Worm (Caenorhabditis elegans) whole organism, L1 larva: Measurements from ENCODE around the gene F14B8.6.

ENCODE experiments used
- aha-1 ChIP-seq: fragments of 150-350 bp; optimal IDR thresholded peaks from 2 replicates; lab custom pipeline; 2014; ENCODE audit warnings: missing biosample characterization, missing genetic modification characterization
- aly-2 ChIP-seq: fragments of 150-350 bp; optimal IDR thresholded peaks from 2 replicates; lab custom pipeline; 2014; ENCODE audit warnings: missing biosample characterization, missing genetic modification characterization
- blmp-1 ChIP-seq: fragments of 150-350 bp; optimal IDR thresholded peaks from 2 replicates; lab custom pipeline; 2014; ENCODE audit warnings: missing biosample characterization, missing genetic modification characterization
- ceh-63 ChIP-seq: fragments of 200-800 bp; sonication (Bioruptor generic); optimal IDR thresholded peaks from 2 replicates; lab custom pipeline; 2018; ENCODE audit warnings: mild to moderate bottlenecking, missing genetic modification characterization, missing compliant biosample characterization
- ceh-82 ChIP-seq, 3 experiments: fragments of 150-350 bp in 1 of 3; sonication (generic microtip) in 2 of 3; optimal IDR thresholded peaks; 2 replicates each; lab custom pipeline; 2014 to 2017; ENCODE audit warnings: missing biosample characterization in 3 of 3, missing genetic modification characterization in 3 of 3
- dpl-1 ChIP-seq, 3 experiments: fragments of 150-350 bp in 2 of 3; sonication (generic microtip) in 1 of 3; optimal IDR thresholded peaks; 2 replicates each; lab custom pipeline; 2014 to 2017; ENCODE audit warnings: missing biosample characterization in 3 of 3, missing genetic modification characterization in 3 of 3, missing genetic modification reagents in 3 of 3
- efl-1 ChIP-seq, 4 experiments: fragments of 150-350 bp; optimal IDR thresholded peaks in 3 of 4; peaks in 1 of 4; 1 replicate in 1 of 4; 2 replicates in 3 of 4; lab custom pipeline; 2014; ENCODE audit warnings: missing biosample characterization in 2 of 4, missing genetic modification characterization in 2 of 4, missing genetic modification reagents in 2 of 4
- egl-13 ChIP-seq: sonication (generic microtip); optimal IDR thresholded peaks from 2 replicates; lab custom pipeline; 2016; ENCODE audit warnings: missing genotype, missing genetic modification reagents, missing genetic modification characterization, missing compliant biosample characterization
- elt-3 ChIP-seq, 6 experiments: fragments of 150-350 bp in 1 of 6; sonication (generic microtip); optimal IDR thresholded peaks; 2 replicates each; lab custom pipeline; 2017 to 2018; ENCODE audit warnings: missing biosample characterization in 6 of 6, missing genetic modification characterization in 6 of 6, inconsistent platforms in 1 of 6
- ets-5 ChIP-seq: fragments of 200-800 bp; sonication (Bioruptor generic); IDR thresholded peaks from 2 replicates; pipeline ENCODE4 v1.3.6; 2022; ENCODE audit warnings: missing genetic modification characterization, missing compliant biosample characterization
- fkh-10 ChIP-seq: sonication (generic microtip); optimal IDR thresholded peaks from 2 replicates; lab custom pipeline; 2017; ENCODE audit warnings: missing biosample characterization, missing genetic modification reagents, missing genetic modification characterization
- grh-1 ChIP-seq: fragments of 200-800 bp; sonication (Bioruptor generic); IDR thresholded peaks from 2 replicates; pipeline ENCODE4 v1.3.6; 2022; ENCODE audit warnings: missing genetic modification reagents, missing genetic modification characterization, missing compliant biosample characterization
- hlh-17 ChIP-seq: fragments of 200-800 bp; sonication (Bioruptor generic); optimal IDR thresholded peaks from 2 replicates; lab custom pipeline; 2018; ENCODE audit warnings: missing genetic modification characterization, mild to moderate bottlenecking, missing compliant biosample characterization, moderate library complexity, borderline replicate concordance
- hpl-2 ChIP-seq: fragments of 150-350 bp; optimal IDR thresholded peaks from 2 replicates; lab custom pipeline; 2014; ENCODE audit warnings: missing biosample characterization, missing genetic modification reagents, missing genetic modification characterization
- irx-1 ChIP-seq: sonication (generic microtip); optimal IDR thresholded peaks from 2 replicates; lab custom pipeline; 2016; ENCODE audit warnings: missing genetic modification characterization, missing compliant biosample characterization
- isw-1 ChIP-seq: fragments of 200-800 bp; sonication (Bioruptor generic); IDR thresholded peaks from 2 replicates; pipeline ENCODE4 v1.3.6; 2022; ENCODE audit warnings: missing genetic modification characterization, missing compliant biosample characterization
- lin-14 ChIP-seq: fragments of 200-800 bp; sonication (Bioruptor generic); optimal IDR thresholded peaks from 2 replicates; lab custom pipeline; 2018; ENCODE audit warnings: mild to moderate bottlenecking, missing genetic modification characterization, moderate library complexity, missing compliant biosample characterization
- lin-15B ChIP-seq: fragments of 150-350 bp; sonication (generic microtip); optimal IDR thresholded peaks from 3 replicates; lab custom pipeline; 2014; ENCODE audit warnings: missing biosample characterization, missing genetic modification characterization
- lin-39 ChIP-seq: fragments of 150-350 bp; optimal IDR thresholded peaks from 2 replicates; lab custom pipeline; 2014; ENCODE audit warnings: missing biosample characterization, missing genetic modification reagents, missing genetic modification characterization
- mep-1 ChIP-seq: fragments of 150-350 bp; optimal IDR thresholded peaks from 2 replicates; lab custom pipeline; 2014; ENCODE audit warnings: missing biosample characterization, missing genetic modification characterization
- nhr-11 ChIP-seq: fragments of 150-350 bp; optimal IDR thresholded peaks from 2 replicates; lab custom pipeline; 2014; ENCODE audit warnings: missing biosample characterization, missing genetic modification characterization
- nhr-19 ChIP-seq: fragments of 200-800 bp; sonication (Bioruptor generic); conservative IDR thresholded peaks from 2 replicates; pipeline ENCODE4 v1.3.6; 2022; ENCODE audit warnings: missing genetic modification characterization, missing compliant biosample characterization
- nhr-20 ChIP-seq: sonication (generic microtip); optimal IDR thresholded peaks from 2 replicates; lab custom pipeline; 2016; ENCODE audit warnings: mild to moderate bottlenecking, missing genetic modification characterization, missing compliant biosample characterization
- nhr-71 ChIP-seq: sonication (generic microtip); optimal IDR thresholded peaks from 2 replicates; lab custom pipeline; 2016; ENCODE audit warnings: mild to moderate bottlenecking, missing genetic modification characterization, moderate library complexity, missing compliant biosample characterization
- nhr-76 ChIP-seq: sonication (generic microtip); optimal IDR thresholded peaks from 2 replicates; lab custom pipeline; 2017; ENCODE audit warnings: missing biosample characterization, missing genetic modification characterization
- nhr-85 ChIP-seq: sonication (generic microtip); peaks from one replicate; lab custom pipeline; 2016; ENCODE audit warnings: missing genetic modification characterization, inconsistent platforms, missing compliant biosample characterization
- nhr-90 ChIP-seq: sonication (generic microtip); optimal IDR thresholded peaks from 2 replicates; lab custom pipeline; 2016; ENCODE audit warnings: mild to moderate bottlenecking, missing genetic modification characterization, missing compliant biosample characterization; ENCODE audit not compliant: poor library complexity
- pag-3 ChIP-seq: sonication (generic microtip); optimal IDR thresholded peaks from 2 replicates; lab custom pipeline; 2017; ENCODE audit warnings: missing genetic modification characterization, mild to moderate bottlenecking, missing compliant biosample characterization, antibody characterized with exemption, borderline replicate concordance; ENCODE audit not compliant: insufficient read depth
- pax-3 ChIP-seq: fragments of 200-800 bp; sonication (Bioruptor generic); optimal IDR thresholded peaks from 2 replicates; lab custom pipeline; 2018; ENCODE audit warnings: mild to moderate bottlenecking, missing genetic modification characterization, moderate library complexity, missing compliant biosample characterization
- skn-1 ChIP-seq: fragments of 150-350 bp; optimal IDR thresholded peaks from 2 replicates; lab custom pipeline; 2014; ENCODE audit warnings: missing biosample characterization, missing genetic modification characterization
- sptf-1 ChIP-seq: fragments of 150-350 bp; optimal IDR thresholded peaks from 2 replicates; lab custom pipeline; 2014; ENCODE audit warnings: missing biosample characterization, missing genetic modification characterization
- unc-98 ChIP-seq: fragments of 200-800 bp; sonication (Bioruptor generic); IDR thresholded peaks from 2 replicates; pipeline ENCODE4 v1.3.6; 2022; ENCODE audit warnings: missing genetic modification characterization, missing compliant biosample characterization
- ztf-11 ChIP-seq, 2 experiments: sonication (generic microtip); optimal IDR thresholded peaks; 2 replicates each; lab custom pipeline; 2016 to 2017; ENCODE audit warnings: missing genetic modification characterization in 2 of 2, missing biosample characterization in 1 of 2, missing compliant biosample characterization in 1 of 2

F14B8.6 gene

DNA sequence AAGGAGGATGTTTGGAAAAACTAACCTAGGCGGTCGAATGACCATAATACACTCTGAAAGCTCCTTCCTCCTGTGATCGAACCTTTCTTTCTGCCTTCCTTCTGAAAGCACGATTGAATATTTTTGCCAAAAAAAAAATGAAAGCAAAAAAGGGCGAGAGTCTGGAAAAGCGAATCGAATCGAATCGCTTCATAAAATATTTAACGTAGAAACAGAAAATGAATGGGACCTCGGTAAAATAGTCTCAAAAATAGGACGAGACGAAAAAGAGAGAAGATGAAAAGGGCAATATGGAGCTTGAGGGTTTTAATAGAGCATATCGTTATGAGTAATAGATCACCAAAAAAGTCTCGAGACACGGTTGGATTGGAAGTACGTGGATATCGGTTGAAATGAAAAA is 24.1 kb upstream of the F14B8.6 start, which contains the start of gene inx-1:
Gene inx-1 (minus strand): TSS at position 101 of the 400 bp plus-strand sequence.
- TF ChIP-seq efl-1 (optimal IDR thresholded peaks at IDR 0.05; lab: Kevin White, UChicago) (no peak), efl-1 (GFP tag; optimal IDR thresholded peaks at IDR 0.05 in 1 of 2; lab: Kevin White, UChicago) (peak in 1 of 2 experiments; percentile 0), hpl-2 (GFP tag; lab: Kevin White, UChicago) (no peak)

ce11 chrX:6953339-6953738 is 21.1 kb upstream of the F14B8.6 start:
- TF ChIP-seq nhr-71 (tag; lab: Kevin White, UChicago) = no peak
- peak; percentile 47 for TF ChIP-seq lin-14 (GFP tag; lab: Kevin White, UChicago)

ce11 chrX:6946789-6947188 is 14.6 kb upstream of the F14B8.6 start:
- TF ChIP-seq nhr-90 (tag; lab: Kevin White, UChicago) = no peak
- TF ChIP-seq ets-5 = no peak

DNA sequence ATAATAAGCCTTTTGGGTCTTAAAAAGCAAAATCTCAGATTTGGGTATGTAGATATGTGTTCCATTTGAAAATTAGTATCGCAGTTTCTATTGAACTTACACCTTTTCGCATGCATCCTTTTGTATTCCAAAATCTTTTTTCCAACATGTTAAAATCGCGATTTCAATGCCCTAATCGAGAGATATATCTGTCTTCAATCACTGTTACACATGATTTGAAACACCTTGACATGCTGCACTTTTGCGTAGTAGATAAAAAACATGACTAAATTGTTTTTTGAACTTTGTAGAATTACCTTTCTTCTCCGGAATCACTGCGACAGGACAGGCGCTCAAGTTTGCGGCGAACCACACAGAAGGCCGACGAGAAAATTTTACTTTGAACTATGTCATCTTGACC is 9.5 kb upstream of the F14B8.6 start:
- TF ChIP-seq ztf-11 (tag; optimal IDR thresholded peaks at IDR 0.05; lab: Kevin White, UChicago) (no peak), blmp-1 (peak; percentile 75), irx-1 (tag; lab: Kevin White, UChicago) (no peak), hlh-17 (no peak), ceh-63 (no peak), lin-15B (tag; lab: Kevin White, UChicago) (no peak), nhr-85 (tag; lab: Kevin White, UChicago) (peak; percentile 25), nhr-76 (tag; lab: Kevin White, UChicago) (no peak), skn-1 (tag; lab: Kevin White, UChicago) (no peak), nhr-20 (tag; lab: Kevin White, UChicago) (peak; percentile 29), ceh-82 (tag; optimal IDR thresholded peaks at IDR 0.05; lab: Kevin White, UChicago) (no peak), nhr-11 (tag; lab: Kevin White, UChicago) (no peak), isw-1 (GFP tag; lab: Robert Waterston, UW) (no peak), hpl-2 (GFP tag; lab: Kevin White, UChicago) (no peak), aly-2 (tag; lab: Kevin White, UChicago) (no peak), aha-1 (no peak), unc-98 (GFP tag; lab: Robert Waterston, UW) (no peak), egl-13 (tag; lab: Kevin White, UChicago) (no peak), lin-39 (tag; lab: Kevin White, UChicago) (no peak), lin-14 (GFP tag; lab: Kevin White, UChicago) (peak; percentile 41), mep-1 (tag; lab: Kevin White, UChicago) (peak; percentile 10), elt-3 (tag; optimal IDR thresholded peaks at IDR 0.05; lab: Kevin White, UChicago) (peak in 2 of 6 experiments; percentile 37 to 42), grh-1 (GFP tag; lab: Robert Waterston, UW) (no peak), dpl-1 (GFP tag; optimal IDR thresholded peaks at IDR 0.05; lab: Kevin White, UChicago) (no peak)

DNA sequence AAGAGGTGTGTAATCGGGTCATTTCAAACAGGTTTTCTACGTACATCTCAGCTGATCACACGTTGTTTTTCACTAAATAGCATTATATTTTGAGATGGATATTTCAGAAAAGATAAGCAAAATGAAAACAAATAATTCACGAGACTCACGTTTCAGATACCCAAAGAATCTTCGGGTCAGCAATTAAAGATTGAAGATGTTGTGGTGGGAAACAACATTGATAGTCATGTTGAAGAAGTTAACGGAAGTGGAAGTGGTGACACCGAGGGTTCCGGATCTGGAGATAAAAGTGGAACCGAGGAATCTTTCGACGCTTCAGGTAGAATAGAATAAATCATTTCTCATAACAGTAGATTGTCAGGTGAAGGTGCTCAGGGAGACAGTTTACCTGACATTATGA is 8.6 kb upstream of the F14B8.6 start:
- TF ChIP-seq nhr-19 (GFP tag; lab: Robert Waterston, UW) = no peak
- TF ChIP-seq nhr-20 (tag; lab: Kevin White, UChicago) = no peak
- TF ChIP-seq fkh-10 (GFP tag; lab: Kevin White, UChicago) = no peak
- no peak for TF ChIP-seq pax-3 (tag; lab: Kevin White, UChicago)
- peak in 1 of 6 experiments; percentile 14 for TF ChIP-seq elt-3 (tag; optimal IDR thresholded peaks at IDR 0.05; lab: Kevin White, UChicago)
- no peak for TF ChIP-seq sptf-1
- no peak for TF ChIP-seq irx-1 (tag; lab: Kevin White, UChicago)
- TF ChIP-seq blmp-1 = peak; percentile 24
- TF ChIP-seq pag-3 = no peak
